Fruit fly (Drosophila melanogaster): ENCODE results near the gene IKKbeta.

- TF ChIP-seq CG8301 (tag; optimal IDR thresholded peaks at IDR 0.05), result no peak
- no peak for TF ChIP-seq EcR (GFP tag; optimal IDR thresholded peaks at IDR 0.05)
- TF ChIP-seq CG17806 (tag; optimal IDR thresholded peaks at IDR 0.05), result no peak
- TF ChIP-seq rn (GFP tag; IDR thresholded peaks at IDR 0.05), result no peak
Measured at dm6 chr3R:16069266-16069665, 20.0 kb upstream of the IKKbeta start.

All from whole organism, pupa.